Worm (Caenorhabditis elegans) whole organism, L3 larva: Measurements from ENCODE around the gene sru-7.

ENCODE experiments used
- ZK546.5 ChIP-seq: sonication (generic microtip); optimal IDR thresholded peaks from 2 replicates; lab custom pipeline; 2017; ENCODE audit warnings: missing biosample characterization, missing genetic modification characterization
- aly-2 ChIP-seq: fragments of 150-350 bp; optimal IDR thresholded peaks from 2 replicates; lab custom pipeline; 2014; ENCODE audit warnings: missing biosample characterization, missing genetic modification characterization
- ama-1 ChIP-seq: fragments of 150-350 bp; optimal IDR thresholded peaks from 2 replicates; lab custom pipeline; 2018
- ceh-16 ChIP-seq: sonication (generic microtip); optimal IDR thresholded peaks from 2 replicates; lab custom pipeline; 2017; ENCODE audit warnings: missing biosample characterization, missing genetic modification characterization
- ceh-82 ChIP-seq: fragments of 150-350 bp; optimal IDR thresholded peaks from 2 replicates; lab custom pipeline; 2014; ENCODE audit warnings: missing biosample characterization, missing genetic modification characterization
- ceh-9 ChIP-seq: sonication (generic microtip); optimal IDR thresholded peaks from 2 replicates; lab custom pipeline; 2018; ENCODE audit warnings: missing biosample characterization, missing genetic modification characterization
- daf-12 ChIP-seq: fragments of 150-350 bp; optimal IDR thresholded peaks from 2 replicates; lab custom pipeline; 2014; ENCODE audit warnings: missing biosample characterization, missing genetic modification reagents, missing genetic modification characterization
- egl-5 ChIP-seq: fragments of 150-350 bp; optimal IDR thresholded peaks from 2 replicates; lab custom pipeline; 2017; ENCODE audit warnings: missing biosample characterization, missing genetic modification reagents, missing genetic modification characterization, inconsistent platforms
- elt-2 ChIP-seq: sonication (generic microtip); optimal IDR thresholded peaks from 2 replicates; lab custom pipeline; 2016; ENCODE audit warnings: missing genetic modification reagents, mild to moderate bottlenecking, missing genetic modification characterization, missing compliant biosample characterization
- elt-3 ChIP-seq, 3 experiments: fragments of 150-350 bp in 1 of 3; sonication (generic microtip) in 2 of 3; optimal IDR thresholded peaks; 2 replicates in 2 of 3; 4 replicates in 1 of 3; lab custom pipeline; 2014 to 2017; ENCODE audit warnings: missing biosample characterization in 3 of 3, missing genetic modification characterization in 3 of 3
- eor-1 ChIP-seq, 2 experiments: fragments of 150-350 bp; optimal IDR thresholded peaks; 2 replicates each; lab custom pipeline; 2014 to 2018; ENCODE audit warnings: missing biosample characterization in 2 of 2, missing genetic modification characterization in 2 of 2
- fkh-2 ChIP-seq: fragments of 150-350 bp; optimal IDR thresholded peaks from 2 replicates; lab custom pipeline; 2014; ENCODE audit warnings: missing biosample characterization, missing genetic modification reagents, missing genetic modification characterization
- fos-1 ChIP-seq: fragments of 150-350 bp; optimal IDR thresholded peaks from 2 replicates; lab custom pipeline; 2014; ENCODE audit warnings: missing biosample characterization, missing genetic modification characterization
- hmg-11 ChIP-seq: sonication (generic microtip); optimal IDR thresholded peaks from 2 replicates; lab custom pipeline; 2016; ENCODE audit warnings: missing genetic modification characterization, missing compliant biosample characterization
- jun-1 ChIP-seq: fragments of 150-350 bp; optimal IDR thresholded peaks from 2 replicates; lab custom pipeline; 2014; ENCODE audit warnings: missing biosample characterization, missing genetic modification reagents, missing genetic modification characterization
- lin-15B ChIP-seq: fragments of 150-350 bp; optimal IDR thresholded peaks from 2 replicates; lab custom pipeline; 2014; ENCODE audit warnings: missing biosample characterization, missing genetic modification characterization
- lin-39 ChIP-seq: fragments of 150-350 bp; optimal IDR thresholded peaks from 2 replicates; lab custom pipeline; 2018; ENCODE audit warnings: missing biosample characterization, missing genetic modification reagents, missing genetic modification characterization
- lsy-12 ChIP-seq: sonication (generic microtip); optimal IDR thresholded peaks from 2 replicates; lab custom pipeline; 2016; ENCODE audit warnings: mild to moderate bottlenecking, missing genetic modification characterization, missing compliant biosample characterization
- mdl-1 ChIP-seq: fragments of 150-350 bp; optimal IDR thresholded peaks from 2 replicates; lab custom pipeline; 2014; ENCODE audit warnings: missing biosample characterization, missing genetic modification characterization
- mml-1 ChIP-seq: fragments of 150-350 bp; sonication (generic microtip); optimal IDR thresholded peaks from 3 replicates; lab custom pipeline; 2014; ENCODE audit warnings: missing biosample characterization, missing genetic modification characterization
- nfya-1 ChIP-seq: sonication (generic microtip); optimal IDR thresholded peaks from 2 replicates; lab custom pipeline; 2017; ENCODE audit warnings: missing genetic modification characterization, mild to moderate bottlenecking, missing compliant biosample characterization, antibody characterized with exemption, moderate library complexity; ENCODE audit not compliant: insufficient read depth
- nhr-11 ChIP-seq: fragments of 150-350 bp; optimal IDR thresholded peaks from 2 replicates; lab custom pipeline; 2014; ENCODE audit warnings: missing biosample characterization, missing genetic modification characterization
- nhr-12 ChIP-seq: fragments of 150-350 bp; optimal IDR thresholded peaks from 2 replicates; lab custom pipeline; 2014; ENCODE audit warnings: missing biosample characterization, missing genetic modification characterization
- nhr-23 ChIP-seq: fragments of 150-350 bp; optimal IDR thresholded peaks from 2 replicates; lab custom pipeline; 2014; ENCODE audit warnings: missing biosample characterization, missing genetic modification reagents, missing genetic modification characterization
- nhr-237 ChIP-seq: fragments of 150-350 bp; optimal IDR thresholded peaks from 2 replicates; lab custom pipeline; 2014; ENCODE audit warnings: missing biosample characterization, missing genetic modification characterization
- nhr-25 ChIP-seq: sonication (generic microtip); optimal IDR thresholded peaks from 2 replicates; lab custom pipeline; 2017; ENCODE audit warnings: missing biosample characterization, missing genetic modification characterization
- nhr-43 ChIP-seq: sonication (generic microtip); optimal IDR thresholded peaks from 2 replicates; lab custom pipeline; 2016; ENCODE audit warnings: mild to moderate bottlenecking, missing genetic modification characterization, missing compliant biosample characterization; ENCODE audit not compliant: poor library complexity, severe bottlenecking
- nhr-67 ChIP-seq: fragments of 150-350 bp; optimal IDR thresholded peaks from 2 replicates; lab custom pipeline; 2014; ENCODE audit warnings: missing biosample characterization, missing genetic modification characterization
- nhr-76 ChIP-seq: fragments of 150-350 bp; sonication (generic microtip); optimal IDR thresholded peaks from 5 replicates; lab custom pipeline; 2014; ENCODE audit warnings: missing biosample characterization, missing genetic modification characterization
- nhr-77 ChIP-seq: fragments of 150-350 bp; optimal IDR thresholded peaks from 2 replicates; lab custom pipeline; 2014; ENCODE audit warnings: missing biosample characterization, missing genetic modification characterization
- pha-4 ChIP-seq: fragments of 150-350 bp; optimal IDR thresholded peaks from 2 replicates; lab custom pipeline; 2014; ENCODE audit warnings: missing biosample characterization, missing genetic modification reagents, missing genetic modification characterization
- pqm-1 ChIP-seq: fragments of 150-350 bp; optimal IDR thresholded peaks from 2 replicates; lab custom pipeline; 2017; ENCODE audit warnings: missing biosample characterization, missing genetic modification characterization, inconsistent platforms
- snpc-4 ChIP-seq: fragments of 150-350 bp; optimal IDR thresholded peaks from 2 replicates; lab custom pipeline; 2014; ENCODE audit warnings: missing biosample characterization, missing genetic modification characterization
- tbx-2 ChIP-seq: sonication (generic microtip); optimal IDR thresholded peaks from 2 replicates; lab custom pipeline; 2016; ENCODE audit warnings: mild to moderate bottlenecking, missing genetic modification characterization, missing compliant biosample characterization
- unc-62 ChIP-seq: fragments of 150-350 bp; sonication (generic microtip); optimal IDR thresholded peaks from 4 replicates; lab custom pipeline; 2014; ENCODE audit warnings: missing biosample characterization, missing genetic modification reagents, missing genetic modification characterization
- zag-1 ChIP-seq: fragments of 150-350 bp; optimal IDR thresholded peaks from 2 replicates; lab custom pipeline; 2014; ENCODE audit warnings: missing biosample characterization, missing genetic modification characterization
- ztf-4 ChIP-seq: fragments of 150-350 bp; optimal IDR thresholded peaks from 2 replicates; lab custom pipeline; 2014; ENCODE audit warnings: missing biosample characterization, missing genetic modification characterization

Gene sru-7

ce11 chrIV:8492242-8492641 lies at the start of gene sru-7:
Gene sru-7, plus strand, starts transcription at chrIV:8492542.
- TF ChIP-seq elt-2: no peak
- TF ChIP-seq nfya-1 (tag; lab: Kevin White, UChicago): no peak
- no peak for TF ChIP-seq fos-1
- TF ChIP-seq tbx-2 (tag; lab: Kevin White, UChicago): no peak
- TF ChIP-seq aly-2 (tag; lab: Kevin White, UChicago): no peak
- no peak for TF ChIP-seq nhr-67 (tag; lab: Kevin White, UChicago)
- TF ChIP-seq lin-39 (tag; lab: Kevin White, UChicago): no peak
- no peak for TF ChIP-seq lsy-12 (tag; lab: Kevin White, UChicago)
- TF ChIP-seq ceh-9: no peak
- no peak for TF ChIP-seq pha-4 (tag; lab: Kevin White, UChicago)
- TF ChIP-seq ama-1: no peak
- no peak for TF ChIP-seq eor-1 (tag; optimal IDR thresholded peaks at IDR 0.05; lab: Kevin White, UChicago)
- TF ChIP-seq ztf-4: no peak
- TF ChIP-seq zag-1 (tag; lab: Kevin White, UChicago): no peak
- TF ChIP-seq mdl-1 (tag; lab: Kevin White, UChicago): no peak
- TF ChIP-seq ceh-16 (tag; lab: Kevin White, UChicago): no peak

DNA sequence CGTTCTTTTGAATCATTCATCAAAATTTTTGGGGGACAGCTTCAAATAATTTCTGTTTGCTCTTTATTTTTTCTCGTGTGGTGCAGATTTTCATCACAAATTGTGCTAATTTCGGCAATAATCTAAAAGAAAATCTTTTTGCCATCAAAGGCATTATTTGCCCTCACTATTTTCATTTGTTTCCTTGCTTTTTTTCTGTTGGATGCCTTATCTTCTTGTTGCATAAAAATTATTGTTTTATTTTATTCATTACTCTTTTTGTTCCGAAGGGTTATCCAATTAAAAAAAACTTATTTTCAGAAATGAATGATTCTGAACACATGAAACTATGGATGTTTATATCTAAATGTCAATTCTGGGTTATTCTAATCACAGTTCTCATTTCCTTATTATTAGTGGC lies 45.4 kb upstream of the sru-7 start, which contains the start of gene T01B11.1:
Gene T01B11.1, plus strand, starts transcription at position 301 of the 400 bp plus-strand sequence.
- TF ChIP-seq nfya-1 (tag; lab: Kevin White, UChicago) (no peak), pqm-1 (tag; lab: Kevin White, UChicago) (no peak), hmg-11 (tag; lab: Kevin White, UChicago) (no peak), nhr-12 (tag; lab: Kevin White, UChicago) (no peak), ztf-4 (no peak), mdl-1 (tag; lab: Kevin White, UChicago) (no peak), fos-1 (no peak), ceh-16 (tag; lab: Kevin White, UChicago) (no peak), nhr-77 (tag; lab: Kevin White, UChicago) (no peak), nhr-76 (tag; lab: Kevin White, UChicago) (no peak), mml-1 (tag; lab: Kevin White, UChicago) (no peak)

ce11 chrIV:8449869-8450268 lies 42.5 kb upstream of the sru-7 start:
- TF ChIP-seq aly-2 (tag; lab: Kevin White, UChicago) (no peak), lin-15B (tag; lab: Kevin White, UChicago) (no peak), elt-2 (no peak), zag-1 (tag; lab: Kevin White, UChicago) (no peak), hmg-11 (tag; lab: Kevin White, UChicago) (no peak), nhr-67 (tag; lab: Kevin White, UChicago) (no peak), tbx-2 (tag; lab: Kevin White, UChicago) (no peak), nhr-43 (tag; lab: Kevin White, UChicago) (no peak), mml-1 (tag; lab: Kevin White, UChicago) (no peak), egl-5 (tag; lab: Kevin White, UChicago) (no peak), ama-1 (no peak)

DNA sequence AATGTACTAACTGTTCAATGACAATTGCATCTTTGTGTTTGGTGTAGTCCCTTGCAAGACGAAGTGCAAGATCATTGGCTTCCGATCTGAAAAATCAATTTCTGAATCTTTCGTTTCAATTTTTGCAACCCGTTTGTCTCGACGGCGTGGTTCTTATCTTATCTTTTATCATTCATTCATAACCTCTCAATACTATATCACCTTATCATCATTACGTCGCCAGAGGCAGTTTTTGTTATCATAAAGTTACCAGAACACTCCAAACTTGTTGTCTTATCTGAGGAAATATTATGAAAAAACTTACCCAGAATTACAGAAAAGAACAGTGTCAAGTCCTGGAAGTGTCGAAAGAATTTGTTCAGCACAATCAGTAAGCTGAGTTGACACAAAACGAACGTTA lies 41.8 kb upstream of the sru-7 start:
- TF ChIP-seq nhr-237 (tag; lab: Kevin White, UChicago): no peak
- TF ChIP-seq zag-1 (tag; lab: Kevin White, UChicago): no peak
- peak; percentile 33 for TF ChIP-seq nhr-23
- TF ChIP-seq jun-1: peak; percentile 64
- TF ChIP-seq elt-3 (tag; optimal IDR thresholded peaks at IDR 0.05; lab: Kevin White, UChicago): peak in 2 of 3 experiments; percentile 40 to 88
- TF ChIP-seq ZK546.5 (tag; lab: Kevin White, UChicago): no peak
- peak; percentile 35 for TF ChIP-seq pha-4 (tag; lab: Kevin White, UChicago)
- no peak for TF ChIP-seq fkh-2
- TF ChIP-seq nfya-1 (tag; lab: Kevin White, UChicago): no peak
- TF ChIP-seq lin-39 (tag; lab: Kevin White, UChicago): no peak
- TF ChIP-seq aly-2 (tag; lab: Kevin White, UChicago): no peak
- no peak for TF ChIP-seq nhr-25 (tag; lab: Kevin White, UChicago)
- TF ChIP-seq ztf-4: no peak
- TF ChIP-seq ama-1: no peak
- TF ChIP-seq daf-12 (tag; lab: Kevin White, UChicago): no peak
- no peak for TF ChIP-seq mml-1 (tag; lab: Kevin White, UChicago)
- TF ChIP-seq nhr-43 (tag; lab: Kevin White, UChicago): no peak
- TF ChIP-seq ceh-82: no peak
- no peak for TF ChIP-seq nhr-11 (tag; lab: Kevin White, UChicago)
- no peak for TF ChIP-seq unc-62 (GFP tag; lab: Kevin White, UChicago)
- no peak for TF ChIP-seq snpc-4 (tag; lab: Kevin White, UChicago)
- TF ChIP-seq elt-2: peak; percentile 94
- peak; percentile 68 for TF ChIP-seq pqm-1 (tag; lab: Kevin White, UChicago)
- TF ChIP-seq, all 47 proteins: peak for 6
